Worm (Caenorhabditis elegans) whole organism, mixed stage, embryonic: ENCODE results near the gene R10E11.6.

Experiments
- M03D4.4 ChIP-seq: sonication (generic microtip); optimal IDR thresholded peaks from 2 replicates; lab custom pipeline; 2017; ENCODE audit warnings: mild to moderate bottlenecking, missing genetic modification characterization, missing compliant biosample characterization
- bed-3 ChIP-seq: fragments of 200-800 bp; sonication (Bioruptor generic); optimal IDR thresholded peaks from 3 replicates; lab custom pipeline; 2018; ENCODE audit warnings: mild to moderate bottlenecking, missing genetic modification characterization, moderate library complexity, missing compliant biosample characterization
- blmp-1 ChIP-seq: fragments of 150-350 bp; optimal IDR thresholded peaks from 2 replicates; lab custom pipeline; 2014; ENCODE audit warnings: missing biosample characterization, missing genetic modification characterization
- ceh-39 ChIP-seq: fragments of 150-350 bp; optimal IDR thresholded peaks from 2 replicates; lab custom pipeline; 2014; ENCODE audit warnings: missing biosample characterization, missing genetic modification characterization
- ceh-43 ChIP-seq: fragments of 200-800 bp; sonication (Bioruptor generic); optimal IDR thresholded peaks from 2 replicates; lab custom pipeline; 2018; ENCODE audit warnings: mild to moderate bottlenecking, missing genetic modification characterization, moderate library complexity, missing compliant biosample characterization
- ceh-83 ChIP-seq: fragments of 200-800 bp; sonication (Bioruptor generic); optimal IDR thresholded peaks from 2 replicates; lab custom pipeline; 2018; ENCODE audit warnings: mild to moderate bottlenecking, missing genetic modification characterization, missing compliant biosample characterization
- ces-1 ChIP-seq: fragments of 150-350 bp; optimal IDR thresholded peaks from 2 replicates; lab custom pipeline; 2014; ENCODE audit warnings: missing biosample characterization, missing genetic modification reagents, missing genetic modification characterization
- cnd-1 ChIP-seq: fragments of 200-800 bp; sonication (Bioruptor generic); optimal IDR thresholded peaks from 2 replicates; lab custom pipeline; 2018; ENCODE audit warnings: mild to moderate bottlenecking, missing genetic modification characterization, missing compliant biosample characterization
- drap-1 ChIP-seq: fragments of 200-800 bp; sonication (Bioruptor generic); optimal IDR thresholded peaks from 3 replicates; lab custom pipeline; 2018; ENCODE audit warnings: mild to moderate bottlenecking, missing genetic modification characterization, missing compliant biosample characterization
- elt-1 ChIP-seq: sonication (generic microtip); optimal IDR thresholded peaks from 2 replicates; lab custom pipeline; 2017; ENCODE audit warnings: missing genetic modification characterization, mild to moderate bottlenecking, missing compliant biosample characterization, antibody characterized with exemption, moderate library complexity, borderline replicate concordance; ENCODE audit not compliant: insufficient read depth
- elt-3 ChIP-seq: fragments of 150-350 bp; optimal IDR thresholded peaks from 2 replicates; lab custom pipeline; 2014; ENCODE audit warnings: missing biosample characterization, missing genetic modification characterization
- flh-1 ChIP-seq: fragments of 200-800 bp; sonication (Bioruptor generic); optimal IDR thresholded peaks from 2 replicates; lab custom pipeline; 2018; ENCODE audit warnings: mild to moderate bottlenecking, missing genetic modification characterization, moderate library complexity, missing compliant biosample characterization
- ham-2 ChIP-seq: fragments of 200-800 bp; sonication (Bioruptor generic); optimal IDR thresholded peaks from 2 replicates; lab custom pipeline; 2018; ENCODE audit warnings: mild to moderate bottlenecking, missing genetic modification characterization, missing compliant biosample characterization
- hlh-1 ChIP-seq: fragments of 150-350 bp; optimal IDR thresholded peaks from 2 replicates; lab custom pipeline; 2014; ENCODE audit warnings: missing biosample characterization, missing genetic modification reagents, missing genetic modification characterization
- lin-13 ChIP-seq: fragments of 150-350 bp; optimal IDR thresholded peaks from 2 replicates; lab custom pipeline; 2014; ENCODE audit warnings: missing biosample characterization, missing genetic modification characterization
- lin-32 ChIP-seq: fragments of 200-800 bp; sonication (Bioruptor generic); optimal IDR thresholded peaks from 2 replicates; lab custom pipeline; 2018; ENCODE audit warnings: mild to moderate bottlenecking, missing genetic modification characterization, missing compliant biosample characterization
- lsy-2 ChIP-seq: fragments of 150-350 bp; optimal IDR thresholded peaks from 2 replicates; lab custom pipeline; 2014; ENCODE audit warnings: missing biosample characterization, missing genetic modification characterization
- mab-5 ChIP-seq: fragments of 150-350 bp; optimal IDR thresholded peaks from 2 replicates; lab custom pipeline; 2014; ENCODE audit warnings: missing biosample characterization, missing genetic modification characterization
- mep-1 ChIP-seq: fragments of 150-350 bp; optimal IDR thresholded peaks from 2 replicates; lab custom pipeline; 2017; ENCODE audit warnings: missing biosample characterization, missing genetic modification reagents, missing genetic modification characterization, inconsistent platforms
- mls-2 ChIP-seq: sonication (generic microtip); optimal IDR thresholded peaks from 2 replicates; lab custom pipeline; 2016; ENCODE audit warnings: mild to moderate bottlenecking, missing genetic modification characterization, moderate library complexity, missing compliant biosample characterization
- nhr-12 ChIP-seq: fragments of 150-350 bp; optimal IDR thresholded peaks from 2 replicates; lab custom pipeline; 2014; ENCODE audit warnings: missing biosample characterization, missing genetic modification characterization
- nhr-2 ChIP-seq: fragments of 150-350 bp; optimal IDR thresholded peaks from 2 replicates; lab custom pipeline; 2014; ENCODE audit warnings: missing biosample characterization, missing genetic modification characterization
- nhr-237 ChIP-seq: fragments of 150-350 bp; optimal IDR thresholded peaks from 2 replicates; lab custom pipeline; 2014; ENCODE audit warnings: missing biosample characterization, missing genetic modification characterization
- nhr-28 ChIP-seq: fragments of 150-350 bp; optimal IDR thresholded peaks from 2 replicates; lab custom pipeline; 2014; ENCODE audit warnings: missing biosample characterization, missing genetic modification characterization
- nhr-76 ChIP-seq: sonication (generic microtip); optimal IDR thresholded peaks from 2 replicates; lab custom pipeline; 2017; ENCODE audit warnings: missing biosample characterization, missing genetic modification characterization
- pha-4 ChIP-seq: fragments of 150-350 bp; optimal IDR thresholded peaks from 2 replicates; lab custom pipeline; 2018; ENCODE audit warnings: missing biosample characterization, missing genetic modification reagents, missing genetic modification characterization
- sem-2 ChIP-seq: fragments of 200-800 bp; sonication (Bioruptor generic); optimal IDR thresholded peaks from 2 replicates; lab custom pipeline; 2018; ENCODE audit warnings: mild to moderate bottlenecking, missing genetic modification characterization, missing compliant biosample characterization
- snpc-4 ChIP-seq: fragments of 150-350 bp; optimal IDR thresholded peaks from 2 replicates; lab custom pipeline; 2014; ENCODE audit warnings: missing biosample characterization, missing genetic modification characterization
- sptf-1 ChIP-seq: sonication (generic microtip); optimal IDR thresholded peaks from 2 replicates; lab custom pipeline; 2017; ENCODE audit warnings: mild to moderate bottlenecking, missing genetic modification characterization, moderate library complexity, missing compliant biosample characterization
- tbx-8 ChIP-seq: fragments of 200-800 bp; sonication (Bioruptor generic); optimal IDR thresholded peaks from 2 replicates; lab custom pipeline; 2018; ENCODE audit warnings: mild to moderate bottlenecking, missing genetic modification characterization, moderate library complexity, missing compliant biosample characterization
- unc-120 ChIP-seq: sonication (generic microtip); optimal IDR thresholded peaks from 2 replicates; lab custom pipeline; 2017; ENCODE audit warnings: missing genetic modification characterization, missing compliant biosample characterization; ENCODE audit not compliant: poor library complexity, severe bottlenecking
- unc-39 ChIP-seq: fragments of 150-350 bp; optimal IDR thresholded peaks from 2 replicates; lab custom pipeline; 2014; ENCODE audit warnings: missing biosample characterization, missing genetic modification characterization
- unc-62 ChIP-seq: fragments of 150-350 bp; optimal IDR thresholded peaks from 2 replicates; lab custom pipeline; 2014; ENCODE audit warnings: missing biosample characterization, missing genetic modification reagents, missing genetic modification characterization
- zip-8 ChIP-seq: fragments of 150-350 bp; optimal IDR thresholded peaks from 2 replicates; lab custom pipeline; 2014; ENCODE audit warnings: missing biosample characterization, missing genetic modification characterization
- ztf-11 ChIP-seq: fragments of 150-350 bp; optimal IDR thresholded peaks from 2 replicates; lab custom pipeline; 2014; ENCODE audit warnings: missing biosample characterization, missing genetic modification characterization

Gene R10E11.6

ce11 chrIII:9764718-9765117 lies 18.1 kb upstream of the R10E11.6 start:
- no peak for TF ChIP-seq mab-5 (tag; lab: Kevin White, UChicago)
- no peak for TF ChIP-seq sptf-1 (tag; lab: Kevin White, UChicago)
- TF ChIP-seq M03D4.4 (tag; lab: Kevin White, UChicago) = peak; percentile 19
- no peak for TF ChIP-seq nhr-237 (tag; lab: Kevin White, UChicago)
- TF ChIP-seq lin-32 = no peak
- TF ChIP-seq tbx-8 (GFP tag; lab: Kevin White, UChicago) = no peak
- no peak for TF ChIP-seq elt-3 (tag; lab: Kevin White, UChicago)

- TF ChIP-seq lin-32 (peak; percentile 83), ces-1 (GFP tag; lab: Kevin White, UChicago) (peak; percentile 71), nhr-28 (tag; lab: Kevin White, UChicago) (no peak), blmp-1 (tag; lab: Kevin White, UChicago) (peak; percentile 48), ceh-43 (peak; percentile 80), ceh-83 (peak; percentile 94), drap-1 (peak; percentile 95), unc-39 (tag; lab: Kevin White, UChicago) (peak; percentile 39), lin-13 (tag; lab: Kevin White, UChicago) (peak; percentile 97), M03D4.4 (tag; lab: Kevin White, UChicago) (peak; percentile 93), nhr-12 (tag; lab: Kevin White, UChicago) (peak; percentile 75), pha-4 (peak; percentile 98), sem-2 (peak; percentile 82), sptf-1 (tag; lab: Kevin White, UChicago) (peak; percentile 95), cnd-1 (peak; percentile 94), lsy-2 (tag; lab: Kevin White, UChicago) (peak; percentile 99), hlh-1 (tag; lab: Kevin White, UChicago) (peak; percentile 70), mep-1 (tag; lab: Kevin White, UChicago) (peak; percentile 95), mab-5 (tag; lab: Kevin White, UChicago) (peak; percentile 6), unc-120 (peak; percentile 91), unc-62 (peak; percentile 81), nhr-2 (tag; lab: Kevin White, UChicago) (peak; percentile 25), snpc-4 (no peak), ham-2 (GFP tag; lab: Kevin White, UChicago) (peak; percentile 82), flh-1 (GFP tag; lab: Kevin White, UChicago) (no peak), zip-8 (tag; lab: Kevin White, UChicago) (no peak), elt-3 (tag; lab: Kevin White, UChicago) (peak; percentile 45), ceh-39 (tag; lab: Kevin White, UChicago) (peak; percentile 97), bed-3 (GFP tag; lab: Kevin White, UChicago) (peak; percentile 57), nhr-76 (tag; lab: Kevin White, UChicago) (no peak), nhr-237 (tag; lab: Kevin White, UChicago) (peak; percentile 86), elt-1 (tag; lab: Kevin White, UChicago) (no peak), ztf-11 (tag; lab: Kevin White, UChicago) (peak; percentile 92), tbx-8 (GFP tag; lab: Kevin White, UChicago) (peak; percentile 86), mls-2 (tag; lab: Kevin White, UChicago) (peak; percentile 92)
Observed at ce11 chrIII:9765465-9765900, 17.3 kb upstream of the R10E11.6 start.

- TF ChIP-seq lsy-2 (tag; lab: Kevin White, UChicago) (peak; percentile 69), lin-13 (tag; lab: Kevin White, UChicago) (no peak), unc-62 (peak; percentile 21), ceh-39 (tag; lab: Kevin White, UChicago) (peak; percentile 42), ces-1 (GFP tag; lab: Kevin White, UChicago) (peak; percentile 76), nhr-12 (tag; lab: Kevin White, UChicago) (no peak)
- TF ChIP-seq, all 35 proteins: peak for 4
Observed at ce11 chrIII:9766175-9766574, 16.6 kb upstream of the R10E11.6 start, which contains the start of gene cbp-1. cbp-1 (plus strand) TSS chrIII:9766509.

ce11 chrIII:9767095-9767494 lies 15.7 kb upstream of the R10E11.6 start:
- TF ChIP-seq zip-8 (tag; lab: Kevin White, UChicago) = no peak
- no peak for TF ChIP-seq mls-2 (tag; lab: Kevin White, UChicago)
- TF ChIP-seq tbx-8 (GFP tag; lab: Kevin White, UChicago) = no peak
- no peak for TF ChIP-seq unc-39 (tag; lab: Kevin White, UChicago)
